Worm (Caenorhabditis elegans) whole organism, late embryonic: ENCODE measurements around the gene old-2.

Experiments used
- ama-1 ChIP-seq: fragments of 150-350 bp; optimal IDR thresholded peaks from 2 replicates; lab custom pipeline; 2014
- ceh-2 ChIP-seq: sonication (generic microtip); optimal IDR thresholded peaks from 2 replicates; lab custom pipeline; 2016; ENCODE audit warnings: missing genotype, missing genetic modification characterization, missing compliant biosample characterization
- dve-1 ChIP-seq: sonication (generic microtip); optimal IDR thresholded peaks from 2 replicates; lab custom pipeline; 2017; ENCODE audit warnings: antibody characterized with exemption, mild to moderate bottlenecking, missing genetic modification characterization, missing compliant biosample characterization
- pha-4 ChIP-seq: fragments of 150-350 bp; optimal IDR thresholded peaks from 2 replicates; lab custom pipeline; 2018; ENCODE audit warnings: missing biosample characterization, missing genetic modification reagents, missing genetic modification characterization
- syd-9 ChIP-seq: sonication (generic microtip); optimal IDR thresholded peaks from 2 replicates; lab custom pipeline; 2016; ENCODE audit warnings: mild to moderate bottlenecking, missing genetic modification characterization, moderate library complexity, missing compliant biosample characterization

- TF ChIP-seq syd-9 (no peak), ceh-2 (tag; lab: Kevin White, UChicago) (no peak), ama-1 (lab: Kevin White, UChicago) (no peak), dve-1 (tag; lab: Kevin White, UChicago) (no peak), pha-4 (tag; lab: Kevin White, UChicago) (no peak)
These were observed at the start of gene old-2 for ce11 chrII:9849497-9849896.
